Worm (Caenorhabditis elegans) whole organism, L4/young adult: Measurements from ENCODE around the gene T02H6.8.

ENCODE experiments used
- dao-5 ChIP-seq: sonication (generic microtip); optimal IDR thresholded peaks from 2 replicates; lab custom pipeline; 2016; ENCODE audit warnings: missing genotype, missing genetic modification characterization, moderate library complexity, missing compliant biosample characterization
- him-1 ChIP-seq: sonication (generic microtip); optimal IDR thresholded peaks from 2 replicates; lab custom pipeline; 2016; ENCODE audit warnings: missing genotype, missing genetic modification reagents, missing genetic modification characterization, missing compliant biosample characterization

DNA sequence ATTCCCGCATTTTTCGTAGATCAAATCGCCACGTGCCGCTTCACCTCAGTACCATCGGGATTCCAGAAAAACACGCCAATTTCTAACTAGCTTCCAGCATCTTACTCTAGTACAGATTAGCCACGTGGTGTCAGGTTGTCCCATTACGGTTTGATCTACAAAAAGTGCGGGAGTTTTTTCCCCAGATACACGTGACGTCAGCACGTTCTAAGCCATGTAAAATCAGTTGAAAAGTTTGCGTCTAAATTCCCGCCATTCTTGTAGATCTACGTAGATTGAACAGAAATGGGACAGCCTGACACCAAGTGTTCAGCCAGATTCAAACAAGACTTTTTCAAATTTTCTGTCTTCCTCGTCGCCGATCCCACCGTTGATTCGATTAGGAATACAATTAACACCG lies 2.1 kb upstream of the T02H6.8 start, which contains the start of gene T02H6.9:
- TF ChIP-seq dao-5 (tag; lab: Kevin White, UChicago) (no peak), him-1 (tag; lab: Kevin White, UChicago) (no peak)
